Worm (Caenorhabditis elegans): ENCODE results near the gene ZK899.5.

ZK899.5 gene

ce11 chrX:9411675-9412074, 49.1 kb downstream of the ZK899.5 start:
- no peak for TF ChIP-seq hlh-1 (tag; optimal IDR thresholded peaks at IDR 0.05)
- no peak for TF ChIP-seq ces-1 (GFP tag; optimal IDR thresholded peaks at IDR 0.05)
- TF ChIP-seq lin-32 (GFP tag; optimal IDR thresholded peaks at IDR 0.05), result no peak
- TF ChIP-seq lin-13 (tag; optimal IDR thresholded peaks at IDR 0.05), result no peak

ce11 chrX:9410747-9411146, 50.0 kb downstream of the ZK899.5 start:
- no peak for TF ChIP-seq pha-4 (tag; optimal IDR thresholded peaks at IDR 0.05)
- no peak for TF ChIP-seq elt-1 (tag; optimal IDR thresholded peaks at IDR 0.05; ENCODE audit: borderline replicate concordance, insufficient read depth)
- TF ChIP-seq lin-32 (GFP tag; optimal IDR thresholded peaks at IDR 0.05), result no peak
